Worm (Caenorhabditis elegans) whole organism, late embryonic: ENCODE results near the gene Y37H2A.18.

ENCODE experiments used
- C08G9.2 ChIP-seq: sonication (generic microtip); optimal IDR thresholded peaks from 2 replicates; lab custom pipeline; 2016; ENCODE audit warnings: mild to moderate bottlenecking, missing genetic modification characterization, moderate library complexity, missing compliant biosample characterization
- F13H6.1 ChIP-seq: sonication (generic microtip); optimal IDR thresholded peaks from 2 replicates; lab custom pipeline; 2016; ENCODE audit warnings: missing genetic modification characterization, missing compliant biosample characterization
- K09A11.1 ChIP-seq: sonication (generic microtip); optimal IDR thresholded peaks from 2 replicates; lab custom pipeline; 2017; ENCODE audit warnings: antibody characterized with exemption, mild to moderate bottlenecking, missing genetic modification characterization, missing compliant biosample characterization; ENCODE audit not compliant: insufficient read depth
- T23F11.4 ChIP-seq: fragments of 200-800 bp; sonication (Bioruptor generic); optimal IDR thresholded peaks from 2 replicates; lab custom pipeline; 2018; ENCODE audit warnings: mild to moderate bottlenecking, missing genetic modification characterization, missing compliant biosample characterization
- Y22D7AL.16 ChIP-seq: sonication (generic microtip); optimal IDR thresholded peaks from 2 replicates; lab custom pipeline; 2016; ENCODE audit warnings: missing genetic modification characterization, missing compliant biosample characterization
- ama-1 ChIP-seq: fragments of 150-350 bp; optimal IDR thresholded peaks from 2 replicates; lab custom pipeline; 2014
- ceh-14 ChIP-seq: sonication (generic microtip); optimal IDR thresholded peaks from 2 replicates; lab custom pipeline; 2016; ENCODE audit warnings: missing genotype, missing genetic modification characterization, missing compliant biosample characterization
- ceh-19 ChIP-seq: fragments of 200-800 bp; sonication (Bioruptor generic); optimal IDR thresholded peaks from 2 replicates; lab custom pipeline; 2018; ENCODE audit warnings: mild to moderate bottlenecking, missing genetic modification characterization, missing compliant biosample characterization
- ceh-22 ChIP-seq: sonication (generic microtip); optimal IDR thresholded peaks from 2 replicates; lab custom pipeline; 2017; ENCODE audit warnings: missing biosample characterization, missing genetic modification characterization
- ceh-24 ChIP-seq: sonication (generic microtip); optimal IDR thresholded peaks from 2 replicates; lab custom pipeline; 2016; ENCODE audit warnings: mild to moderate bottlenecking, missing genetic modification characterization, missing compliant biosample characterization
- ceh-31 ChIP-seq: sonication (generic microtip); optimal IDR thresholded peaks from 2 replicates; lab custom pipeline; 2016; ENCODE audit warnings: missing genetic modification characterization, missing compliant biosample characterization
- ceh-34 ChIP-seq: sonication (generic microtip); optimal IDR thresholded peaks from 2 replicates; lab custom pipeline; 2016; ENCODE audit warnings: mild to moderate bottlenecking, missing genetic modification characterization, missing compliant biosample characterization
- ceh-9 ChIP-seq: sonication (generic microtip); optimal IDR thresholded peaks from 2 replicates; lab custom pipeline; 2016; ENCODE audit warnings: mild to moderate bottlenecking, missing genetic modification characterization, inconsistent platforms, missing compliant biosample characterization
- che-1 ChIP-seq: sonication (generic microtip); optimal IDR thresholded peaks from 2 replicates; lab custom pipeline; 2016; ENCODE audit warnings: mild to moderate bottlenecking, missing genetic modification characterization, missing compliant biosample characterization
- elt-2 ChIP-seq: sonication (generic microtip); optimal IDR thresholded peaks from 2 replicates; lab custom pipeline; 2016; ENCODE audit warnings: missing genetic modification reagents, missing genetic modification characterization, missing compliant biosample characterization
- ets-4 ChIP-seq: sonication (generic microtip); optimal IDR thresholded peaks from 2 replicates; lab custom pipeline; 2016; ENCODE audit warnings: missing genetic modification characterization, missing compliant biosample characterization
- eyg-1 ChIP-seq: sonication (generic microtip); optimal IDR thresholded peaks from 2 replicates; lab custom pipeline; 2016; ENCODE audit warnings: missing genotype, missing genetic modification characterization, missing compliant biosample characterization
- fkh-10 ChIP-seq: fragments of 150-350 bp; optimal IDR thresholded peaks from 2 replicates; lab custom pipeline; 2014; ENCODE audit warnings: missing biosample characterization, missing genetic modification reagents, missing genetic modification characterization
- fkh-6 ChIP-seq: sonication (generic microtip); optimal IDR thresholded peaks from 2 replicates; lab custom pipeline; 2016; ENCODE audit warnings: missing genetic modification characterization, missing compliant biosample characterization
- hlh-13 ChIP-seq: fragments of 200-800 bp; sonication (Bioruptor generic); optimal IDR thresholded peaks from 2 replicates; lab custom pipeline; 2018; ENCODE audit warnings: mild to moderate bottlenecking, missing genetic modification characterization, missing compliant biosample characterization
- hlh-30 ChIP-seq: sonication (generic microtip); optimal IDR thresholded peaks from 2 replicates; lab custom pipeline; 2017; ENCODE audit warnings: antibody characterized with exemption, missing genetic modification characterization, missing compliant biosample characterization; ENCODE audit not compliant: insufficient read depth
- lin-11 ChIP-seq: fragments of 200-800 bp; sonication (Bioruptor generic); optimal IDR thresholded peaks from 2 replicates; lab custom pipeline; 2018; ENCODE audit warnings: mild to moderate bottlenecking, missing genetic modification characterization, missing compliant biosample characterization
- nfya-1 ChIP-seq: sonication (generic microtip); optimal IDR thresholded peaks from 2 replicates; lab custom pipeline; 2017; ENCODE audit warnings: missing genetic modification characterization, mild to moderate bottlenecking, missing compliant biosample characterization, antibody characterized with exemption, moderate library complexity
- nhr-11 ChIP-seq: fragments of 150-350 bp; optimal IDR thresholded peaks from 2 replicates; lab custom pipeline; 2014; ENCODE audit warnings: missing biosample characterization, missing genetic modification characterization
- nhr-232 ChIP-seq: sonication (generic microtip); optimal IDR thresholded peaks from 2 replicates; lab custom pipeline; 2016; ENCODE audit warnings: missing genetic modification characterization, missing compliant biosample characterization
- npax-4 ChIP-seq: sonication (generic microtip); optimal IDR thresholded peaks from 2 replicates; lab custom pipeline; 2016; ENCODE audit warnings: missing genetic modification characterization, missing compliant biosample characterization
- odd-2 ChIP-seq: sonication (generic microtip); optimal IDR thresholded peaks from 2 replicates; lab custom pipeline; 2017; ENCODE audit warnings: antibody characterized with exemption, mild to moderate bottlenecking, missing genetic modification characterization, missing compliant biosample characterization
- pax-1 ChIP-seq: fragments of 150-350 bp; optimal IDR thresholded peaks from 2 replicates; lab custom pipeline; 2014; ENCODE audit warnings: missing biosample characterization, missing genetic modification characterization
- pha-2 ChIP-seq: sonication (generic microtip); optimal IDR thresholded peaks from 2 replicates; lab custom pipeline; 2017; ENCODE audit warnings: mild to moderate bottlenecking, missing genetic modification characterization, missing compliant biosample characterization
- pha-4 ChIP-seq: fragments of 150-350 bp; optimal IDR thresholded peaks from 2 replicates; lab custom pipeline; 2018; ENCODE audit warnings: missing biosample characterization, missing genetic modification reagents, missing genetic modification characterization
- ref-2 ChIP-seq: sonication (generic microtip); optimal IDR thresholded peaks from 2 replicates; lab custom pipeline; 2016; ENCODE audit warnings: missing genetic modification characterization, missing compliant biosample characterization
- tbx-2 ChIP-seq: sonication (generic microtip); optimal IDR thresholded peaks from 2 replicates; lab custom pipeline; 2016; ENCODE audit warnings: missing genetic modification characterization, missing compliant biosample characterization
- tbx-7 ChIP-seq: sonication (generic microtip); optimal IDR thresholded peaks from 2 replicates; lab custom pipeline; 2016; ENCODE audit warnings: missing genotype, missing genetic modification characterization, missing compliant biosample characterization
- unc-3 ChIP-seq, 2 experiments: fragments of 200-800 bp in 1 of 2; sonication (Bioruptor generic) in 1 of 2; sonication (generic microtip) in 1 of 2; conservative IDR thresholded peaks in 1 of 2; optimal IDR thresholded peaks in 1 of 2; 2 replicates each; pipeline versions ENCODE4 v1.3.6 to Lab custom; 2016 to 2022; ENCODE audit warnings: missing compliant biosample characterization in 2 of 2, missing genetic modification characterization in 2 of 2, missing genetic modification reagents in 1 of 2
- unc-55 ChIP-seq: sonication (generic microtip); optimal IDR thresholded peaks from 2 replicates; lab custom pipeline; 2017; ENCODE audit warnings: missing biosample characterization, missing genetic modification reagents, missing genetic modification characterization

The Y37H2A.18 gene

DNA sequence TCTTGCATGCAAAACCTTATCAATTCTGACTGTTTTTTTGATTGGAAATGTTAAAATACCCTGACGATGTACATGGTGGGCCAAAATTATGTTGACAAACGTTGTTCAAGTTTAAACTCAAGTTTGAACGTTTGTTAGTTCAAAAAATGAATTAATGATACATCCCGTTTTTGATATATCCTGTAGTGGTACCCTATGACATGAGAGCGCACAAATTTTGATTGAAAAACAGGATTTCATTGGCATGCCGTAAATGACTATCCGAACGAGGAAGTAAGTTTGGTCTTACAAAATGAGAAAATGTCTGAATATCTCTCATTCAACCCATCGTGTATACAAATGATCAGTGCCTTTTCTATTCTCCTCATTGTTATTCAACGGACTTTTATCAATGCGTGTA is 8.1 kb upstream of the Y37H2A.18 start, which contains the start of gene Y37H2A.11:
Gene Y37H2A.11, plus strand, starts transcription at position 301 of the 400 bp plus-strand sequence.
- TF ChIP-seq unc-3 (GFP tag; conservative IDR thresholded peaks at IDR 0.05; lab: Robert Waterston, UW): no peak
- TF ChIP-seq unc-3 (tag; optimal IDR thresholded peaks at IDR 0.05; lab: Kevin White, UChicago): no peak
- TF ChIP-seq unc-55 (GFP tag; lab: Kevin White, UChicago): no peak
- TF ChIP-seq F13H6.1 (tag; lab: Kevin White, UChicago): no peak
- TF ChIP-seq elt-2 (tag; lab: Kevin White, UChicago): no peak
- TF ChIP-seq K09A11.1 (tag; lab: Kevin White, UChicago): no peak
- no peak for TF ChIP-seq ceh-31 (tag; lab: Kevin White, UChicago)
- TF ChIP-seq T23F11.4 (GFP tag; lab: Kevin White, UChicago): no peak
- no peak for TF ChIP-seq ref-2 (tag; lab: Kevin White, UChicago)
- no peak for TF ChIP-seq ceh-14 (tag; lab: Kevin White, UChicago)
- TF ChIP-seq nhr-11 (tag; lab: Kevin White, UChicago): no peak
- TF ChIP-seq lin-11 (tag; lab: Kevin White, UChicago): no peak
- TF ChIP-seq ets-4: no peak
- no peak for TF ChIP-seq hlh-13 (GFP tag; lab: Kevin White, UChicago)
- no peak for TF ChIP-seq tbx-2 (tag; lab: Kevin White, UChicago)
- no peak for TF ChIP-seq npax-4 (tag; lab: Kevin White, UChicago)

ce11 chrV:18138695-18139094 is 5.6 kb upstream of the Y37H2A.18 start, which contains the start of gene Y37H2A.10:
Gene Y37H2A.10 (plus strand): TSS chrV:18138995.
- no peak for TF ChIP-seq ama-1
- no peak for TF ChIP-seq pha-4 (tag; lab: Kevin White, UChicago)

- TF ChIP-seq C08G9.2: no peak
- TF ChIP-seq hlh-30 (tag; lab: Kevin White, UChicago): no peak
- no peak for TF ChIP-seq tbx-7 (tag; lab: Kevin White, UChicago)
- no peak for TF ChIP-seq che-1 (tag; lab: Kevin White, UChicago)
- no peak for TF ChIP-seq odd-2
- TF ChIP-seq ceh-24 (tag; lab: Kevin White, UChicago): no peak
- TF ChIP-seq lin-11 (tag; lab: Kevin White, UChicago): no peak
- no peak for TF ChIP-seq fkh-6
- TF ChIP-seq ceh-34 (tag; lab: Kevin White, UChicago): no peak
- no peak for TF ChIP-seq unc-55 (GFP tag; lab: Kevin White, UChicago)
- no peak for TF ChIP-seq K09A11.1 (tag; lab: Kevin White, UChicago)
- TF ChIP-seq Y22D7AL.16 (tag; lab: Kevin White, UChicago): no peak
Measured at ce11 chrV:18137679-18138078, 4.6 kb upstream of the Y37H2A.18 start.

DNA sequence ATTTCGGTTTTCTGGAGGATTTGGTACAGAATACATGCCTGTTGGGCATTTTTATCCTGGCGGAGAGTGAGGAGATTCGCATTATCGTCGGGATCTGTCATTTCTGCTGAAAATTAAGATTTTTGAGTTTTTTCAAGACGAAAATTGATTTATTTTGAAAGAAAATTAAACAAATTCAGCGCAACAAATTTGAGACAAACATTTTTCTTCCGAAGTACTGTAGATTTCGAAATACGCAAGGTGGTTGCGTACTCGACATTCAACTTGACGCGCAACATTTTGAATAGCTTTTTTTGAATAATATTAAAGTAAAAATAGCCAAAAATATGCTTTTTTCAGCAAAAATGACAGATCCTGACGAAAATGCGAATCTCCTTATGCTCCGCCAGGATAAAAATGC is 1.3 kb upstream of the Y37H2A.18 start, which contains the start of gene Y37H2A.7:
Gene Y37H2A.7, minus strand, starts transcription at position 101 of the 400 bp plus-strand sequence.
- TF ChIP-seq nfya-1 (no peak), nhr-11 (tag; lab: Kevin White, UChicago) (no peak), ama-1 (no peak), pax-1 (tag; lab: Kevin White, UChicago) (no peak), fkh-10 (GFP tag; lab: Kevin White, UChicago) (no peak), hlh-30 (tag; lab: Kevin White, UChicago) (no peak), nhr-232 (tag; lab: Kevin White, UChicago) (no peak), eyg-1 (no peak), pha-2 (tag; lab: Kevin White, UChicago) (no peak), ceh-22 (tag; lab: Kevin White, UChicago) (no peak), ref-2 (tag; lab: Kevin White, UChicago) (no peak), ceh-9 (tag; lab: Kevin White, UChicago) (no peak), ceh-24 (tag; lab: Kevin White, UChicago) (no peak), ceh-19 (GFP tag; lab: Kevin White, UChicago) (no peak)
